Fruit fly (Drosophila melanogaster) Kc167 (cell line): ENCODE measurements around the gene Kmn1.

Source experiments
- Sin3A ChIP-seq: fragments of >200 bp; optimal IDR thresholded peaks from 2 replicates; lab custom pipeline; 2018; ENCODE audit warnings: missing external identifiers
- h ChIP-seq: fragments of >200 bp; optimal IDR thresholded peaks from 3 replicates; lab custom pipeline; 2018; ENCODE audit warnings: missing external identifiers
- insv ChIP-seq: fragments of >200 bp; optimal IDR thresholded peaks from 3 replicates; lab custom pipeline; 2018; ENCODE audit warnings: missing external identifiers
- psq ChIP-seq: fragments of >200 bp; optimal IDR thresholded peaks from 2 replicates; lab custom pipeline; 2017; ENCODE audit warnings: missing external identifiers

- TF ChIP-seq Sin3A (lab: Kevin White, UChicago) = no peak
- no peak for TF ChIP-seq insv (lab: Kevin White, UChicago)
- TF ChIP-seq h = no peak
- no peak for TF ChIP-seq psq (lab: Kevin White, UChicago)
Observed at dm6 chrX:11527088-11527635, 45.1 kb downstream of the Kmn1 start.
